Fruit fly (Drosophila melanogaster) whole organism, wandering third instar larva: ENCODE measurements around the gene Pss.

ENCODE experiments used
- Abd-B ChIP-seq: fragments of >200 bp; optimal IDR thresholded peaks from 2 replicates; lab custom pipeline; 2017; ENCODE audit warnings: missing biosample characterization, missing genetic modification characterization
- CG32264 ChIP-seq: fragments of 200-800 bp; sonication (Bioruptor generic); optimal IDR thresholded peaks from 2 replicates; lab custom pipeline; 2016; ENCODE audit warnings: missing biosample characterization, missing genetic modification characterization
- CG9705 ChIP-seq: fragments of 200-800 bp; sonication (Bioruptor generic); optimal IDR thresholded peaks from 2 replicates; lab custom pipeline; 2018; ENCODE audit warnings: missing biosample characterization, mild to moderate bottlenecking, missing genetic modification characterization
- CrebA ChIP-seq: fragments of 200-800 bp; sonication (Bioruptor generic); optimal IDR thresholded peaks from 2 replicates; lab custom pipeline; 2016; ENCODE audit warnings: missing biosample characterization, mild to moderate bottlenecking, missing genetic modification characterization, borderline replicate concordance
- Dfd ChIP-seq: fragments of >200 bp; optimal IDR thresholded peaks from 2 replicates; lab custom pipeline; 2017; ENCODE audit warnings: missing biosample characterization, missing genetic modification characterization
- Dif ChIP-seq: fragments of 200-275, 200-300 bp; sonication (Bioruptor generic); optimal IDR thresholded peaks from 2 replicates; lab custom pipeline; 2018; ENCODE audit warnings: missing biosample characterization, missing genetic modification characterization; ENCODE audit not compliant: partially characterized antibody
- GATAd ChIP-seq: sonication (Bioruptor generic); optimal IDR thresholded peaks from 2 replicates; lab custom pipeline; 2016; ENCODE audit warnings: missing biosample characterization, missing genetic modification characterization
- HLH106 ChIP-seq: fragments of 200-800 bp; optimal IDR thresholded peaks from 3 replicates; lab custom pipeline; 2019; ENCODE audit warnings: missing biosample characterization, mild to moderate bottlenecking, missing genetic modification characterization, moderate library complexity
- Hnf4 ChIP-seq: fragments of 200-800 bp; sonication (Bioruptor generic); optimal IDR thresholded peaks from 2 replicates; lab custom pipeline; 2016; ENCODE audit warnings: missing biosample characterization, mild to moderate bottlenecking, missing genetic modification characterization
- Hr78 ChIP-seq: fragments of >200 bp; optimal IDR thresholded peaks from 2 replicates; lab custom pipeline; 2017; ENCODE audit warnings: missing biosample characterization, missing genetic modification characterization
- Hr83 ChIP-seq: fragments of 200-300 bp; sonication (Bioruptor generic); optimal IDR thresholded peaks from 2 replicates; lab custom pipeline; 2016; ENCODE audit warnings: missing biosample characterization, mild to moderate bottlenecking, missing genetic modification characterization, moderate library complexity; ENCODE audit not compliant: poor library complexity, severe bottlenecking
- Jra ChIP-seq: sonication (Bioruptor generic); optimal IDR thresholded peaks from 2 replicates; lab custom pipeline; 2016; ENCODE audit warnings: missing biosample characterization, missing genetic modification characterization
- Mio ChIP-seq: sonication (Bioruptor generic); optimal IDR thresholded peaks from 2 replicates; lab custom pipeline; 2016; ENCODE audit warnings: missing biosample characterization, missing genetic modification characterization
- Myc ChIP-seq: fragments of >200 bp; optimal IDR thresholded peaks from 2 replicates; lab custom pipeline; 2017
- N ChIP-seq: fragments of >200 bp; optimal IDR thresholded peaks from 2 replicates; lab custom pipeline; 2018; ENCODE audit warnings: missing biosample characterization, missing external identifiers, missing genetic modification characterization
- OdsH ChIP-seq: fragments of 200-800 bp; sonication (Bioruptor generic); optimal IDR thresholded peaks from 2 replicates; lab custom pipeline; 2016; ENCODE audit warnings: missing biosample characterization, mild to moderate bottlenecking, missing genetic modification characterization
- Rel ChIP-seq, 2 experiments: fragments of 200-800 bp; sonication (Bioruptor generic) in 1 of 2; optimal IDR thresholded peaks; 2 replicates in 1 of 2; 3 replicates in 1 of 2; lab custom pipeline; 2016 to 2019; ENCODE audit warnings: mild to moderate bottlenecking in 2 of 2, missing biosample characterization in 2 of 2, missing genetic modification characterization in 2 of 2, moderate library complexity in 1 of 2
- Sp1 ChIP-seq: fragments of 200-800 bp; sonication (Bioruptor generic); optimal IDR thresholded peaks from 3 replicates; lab custom pipeline; 2019; ENCODE audit warnings: missing biosample characterization, mild to moderate bottlenecking, missing genetic modification characterization, moderate library complexity
- Vsx2 ChIP-seq: fragments of 200-300, 225-300 bp; sonication (Bioruptor generic); optimal IDR thresholded peaks from 2 replicates; lab custom pipeline; 2018; ENCODE audit warnings: missing biosample characterization, missing genetic modification characterization; ENCODE audit not compliant: partially characterized antibody
- br ChIP-seq: fragments of 200-800 bp; sonication (Bioruptor generic); optimal IDR thresholded peaks from 2 replicates; lab custom pipeline; 2016; ENCODE audit warnings: missing biosample characterization, missing genetic modification characterization
- brk ChIP-seq: fragments of 200-800 bp; sonication (Bioruptor generic); optimal IDR thresholded peaks from 2 replicates; lab custom pipeline; 2016; ENCODE audit warnings: missing biosample characterization, mild to moderate bottlenecking, missing genetic modification characterization
- dl ChIP-seq, 2 experiments: fragments of 175-275, 200-275 bp in 1 of 2; fragments of 200-275 bp in 1 of 2; sonication (Bioruptor generic); optimal IDR thresholded peaks; lab custom pipeline; 2018; ENCODE audit warnings: mild to moderate bottlenecking in 2 of 2, missing biosample characterization in 2 of 2, missing genetic modification characterization in 2 of 2, moderate library complexity in 2 of 2; ENCODE audit not compliant: partially characterized antibody in 2 of 2, insufficient read depth in 1 of 2
- dmrt93B ChIP-seq: fragments of 200-800 bp; sonication (Bioruptor generic); optimal IDR thresholded peaks from 2 replicates; lab custom pipeline; 2018; ENCODE audit warnings: missing biosample characterization, mild to moderate bottlenecking, missing genetic modification characterization
- dsf ChIP-seq: sonication (Bioruptor generic); optimal IDR thresholded peaks from 2 replicates; lab custom pipeline; 2016; ENCODE audit warnings: missing biosample characterization, missing genetic modification characterization, borderline replicate concordance
- ey ChIP-seq: fragments of 200-800 bp; sonication (Bioruptor generic); optimal IDR thresholded peaks from 2 replicates; lab custom pipeline; 2016; ENCODE audit warnings: missing biosample characterization, missing genetic modification characterization
- foxo ChIP-seq, 2 experiments: fragments of 200-800 bp; sonication (Bioruptor generic); optimal IDR thresholded peaks; 2 replicates in 1 of 2; 3 replicates in 1 of 2; lab custom pipeline; 2016 to 2017; ENCODE audit warnings: missing biosample characterization in 2 of 2, missing genetic modification characterization in 2 of 2
- fru ChIP-seq: fragments of 200-800 bp; sonication (Bioruptor generic); optimal IDR thresholded peaks from 3 replicates; lab custom pipeline; 2016; ENCODE audit warnings: missing biosample characterization, mild to moderate bottlenecking, missing genetic modification characterization
- h ChIP-seq: fragments of 200-800 bp; sonication (Bioruptor generic); optimal IDR thresholded peaks from 3 replicates; lab custom pipeline; 2016; ENCODE audit warnings: missing biosample characterization, mild to moderate bottlenecking, missing genetic modification characterization
- jim ChIP-seq: fragments of 175-275, 200-325 bp; sonication (Bioruptor generic); optimal IDR thresholded peaks from 2 replicates; lab custom pipeline; 2016; ENCODE audit warnings: missing biosample characterization, mild to moderate bottlenecking, missing genetic modification characterization
- lola ChIP-seq: fragments of >200 bp; optimal IDR thresholded peaks from 2 replicates; lab custom pipeline; 2017; ENCODE audit warnings: missing biosample characterization, missing genetic modification characterization
- pan ChIP-seq: fragments of >200 bp; optimal IDR thresholded peaks from 2 replicates; lab custom pipeline; 2017
- psq ChIP-seq: fragments of 200-800 bp; sonication (Bioruptor generic); optimal IDR thresholded peaks from 3 replicates; lab custom pipeline; 2017; ENCODE audit warnings: missing biosample characterization, mild to moderate bottlenecking, missing genetic modification characterization, moderate library complexity
- rgr ChIP-seq: fragments of 200-800 bp; sonication (Bioruptor generic); optimal IDR thresholded peaks from 3 replicates; lab custom pipeline; 2016; ENCODE audit warnings: missing biosample characterization, mild to moderate bottlenecking, missing genetic modification characterization
- sage ChIP-seq: fragments of 200-800 bp; sonication (Bioruptor generic); optimal IDR thresholded peaks from 2 replicates; lab custom pipeline; 2016; ENCODE audit warnings: missing biosample characterization, mild to moderate bottlenecking, missing genetic modification characterization
- sv ChIP-seq: fragments of 200-800 bp; sonication (Bioruptor generic); optimal IDR thresholded peaks from 3 replicates; lab custom pipeline; 2016; ENCODE audit warnings: missing biosample characterization, missing genetic modification characterization
- tai ChIP-seq: sonication (Bioruptor generic); optimal IDR thresholded peaks from 2 replicates; lab custom pipeline; 2016; ENCODE audit warnings: missing biosample characterization, missing genetic modification characterization
- usp ChIP-seq: fragments of >200 bp; optimal IDR thresholded peaks from 2 replicates; lab custom pipeline; 2017; ENCODE audit warnings: missing biosample characterization, missing genetic modification characterization
- woc ChIP-seq: sonication (Bioruptor generic); optimal IDR thresholded peaks from 2 replicates; lab custom pipeline; 2016; ENCODE audit warnings: missing biosample characterization, mild to moderate bottlenecking, missing genetic modification characterization

The Pss gene

DNA sequence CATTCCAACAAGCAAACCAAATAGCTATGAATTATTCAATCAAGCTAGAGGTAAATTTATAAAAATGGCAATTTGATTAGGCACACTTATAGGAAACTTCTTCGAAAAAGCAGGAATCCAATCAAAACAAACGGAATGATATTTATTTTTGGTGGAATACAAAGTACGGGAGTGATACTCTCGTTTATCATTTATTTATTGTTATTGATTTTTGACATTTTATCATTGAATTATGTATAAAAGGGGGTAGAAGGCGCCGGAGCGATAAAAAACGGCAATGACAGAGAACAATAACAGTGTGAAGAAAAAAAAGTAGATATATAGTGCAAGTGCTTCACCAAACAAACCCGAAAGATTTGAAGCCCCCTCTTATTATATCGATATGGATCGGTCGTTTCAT is 3.9 kb upstream of the Pss start:
- TF ChIP-seq tai (GFP tag; lab: Kevin White, UChicago) (no peak), dsf (GFP tag; lab: Kevin White, UChicago) (no peak), brk (GFP tag; lab: Kevin White, UChicago) (no peak), Hr83 (GFP tag; lab: Kevin White, UChicago) (no peak)
- TF ChIP-seq, all 38 proteins: peak for 0

DNA sequence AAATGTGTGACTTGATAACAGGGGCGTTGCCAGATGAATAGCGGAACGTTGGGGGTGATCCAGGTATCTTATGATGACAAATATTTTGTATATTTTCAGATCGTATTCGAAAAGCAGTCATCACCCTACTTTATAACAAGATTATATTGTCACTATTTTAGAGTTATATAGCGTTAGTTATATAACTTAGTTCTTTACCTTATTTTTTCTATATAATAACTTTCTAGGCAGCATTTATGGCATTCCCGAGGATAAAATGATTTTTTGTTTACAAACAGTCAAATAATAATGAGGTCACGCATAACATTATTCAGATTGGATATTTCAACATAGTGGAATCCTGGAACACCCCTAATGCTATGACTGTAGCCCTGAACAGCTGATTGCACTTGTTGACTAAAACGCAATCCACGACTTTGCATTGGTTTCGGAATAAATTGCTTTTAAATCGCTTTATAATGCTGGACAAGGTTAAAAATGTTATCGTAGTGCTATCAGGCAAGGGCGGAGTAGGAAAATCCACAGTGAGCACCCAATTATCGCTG is 294 bp upstream of the Pss start, which contains the start of gene Nubp2:
Gene Nubp2 (plus strand): TSS at position 381 of the 545 bp plus-strand sequence.
- peak; percentile 90 for TF ChIP-seq Jra (GFP tag; lab: Kevin White, UChicago)
- peak; percentile 95 for TF ChIP-seq dmrt93B (GFP tag; lab: Kevin White, UChicago)
- no peak for TF ChIP-seq Dif
- no peak for TF ChIP-seq GATAd (GFP tag; lab: Kevin White, UChicago)
- TF ChIP-seq Rel (GFP tag; optimal IDR thresholded peaks at IDR 0.05; lab: Kevin White, UChicago): peak; percentile 27
- peak; percentile 74 for TF ChIP-seq Rel (tag; optimal IDR thresholded peaks at IDR 0.05; lab: Kevin White, UChicago)
- peak; percentile 95 for TF ChIP-seq h (GFP tag; lab: Kevin White, UChicago)
- peak; percentile 93 for TF ChIP-seq Hnf4 (GFP tag; lab: Kevin White, UChicago)
- peak; percentile 90 for TF ChIP-seq woc (GFP tag; lab: Kevin White, UChicago)
- peak; percentile 95 for TF ChIP-seq Sp1 (GFP tag; lab: Kevin White, UChicago)
- peak; percentile 91 for TF ChIP-seq psq
- TF ChIP-seq Myc (lab: Kevin White, UChicago): peak; percentile 20
- TF ChIP-seq OdsH (GFP tag; lab: Kevin White, UChicago): peak; percentile 92
- peak; percentile 68 for TF ChIP-seq sage (GFP tag; lab: Kevin White, UChicago)
- no peak for TF ChIP-seq dl (GFP tag; optimal IDR thresholded peaks at IDR 0.05; lab: Kevin White, UChicago; ENCODE audit: insufficient read depth in 1 of 2, partially characterized antibody in 2 of 2)
- TF ChIP-seq fru: peak; percentile 94
- TF ChIP-seq brk (GFP tag; lab: Kevin White, UChicago): peak; percentile 91
- no peak for TF ChIP-seq CrebA (GFP tag; lab: Kevin White, UChicago)
- peak; percentile 32 for TF ChIP-seq Hr83 (GFP tag; lab: Kevin White, UChicago)
- TF ChIP-seq HLH106 (tag; lab: Kevin White, UChicago): peak; percentile 97
- TF ChIP-seq ey (GFP tag; lab: Kevin White, UChicago): peak; percentile 95
- no peak for TF ChIP-seq Abd-B (GFP tag; lab: Kevin White, UChicago)
- no peak for TF ChIP-seq Vsx2 (GFP tag; lab: Kevin White, UChicago)
- no peak for TF ChIP-seq jim (GFP tag; lab: Kevin White, UChicago)
- TF ChIP-seq usp (GFP tag; lab: Kevin White, UChicago): no peak
- TF ChIP-seq foxo (GFP tag; optimal IDR thresholded peaks at IDR 0.05; lab: Kevin White, UChicago): peak in 1 of 2 experiments; percentile 96
- TF ChIP-seq pan: no peak
- TF ChIP-seq Hr78 (GFP tag; lab: Kevin White, UChicago): no peak
- TF ChIP-seq N (GFP tag; lab: Kevin White, UChicago): no peak
- peak; percentile 59 for TF ChIP-seq CG32264
- peak; percentile 95 for TF ChIP-seq rgr (GFP tag; lab: Kevin White, UChicago)
- TF ChIP-seq lola (GFP tag; lab: Kevin White, UChicago): no peak
- TF ChIP-seq Dfd (GFP tag; lab: Kevin White, UChicago): no peak
- TF ChIP-seq dsf (GFP tag; lab: Kevin White, UChicago): peak; percentile 87
- TF ChIP-seq Mio (GFP tag; lab: Kevin White, UChicago): peak; percentile 71
- TF ChIP-seq sv: peak; percentile 93
- TF ChIP-seq tai (GFP tag; lab: Kevin White, UChicago): no peak
- peak; percentile 96 for TF ChIP-seq CG9705 (GFP tag; lab: Kevin White, UChicago)
- TF ChIP-seq br (GFP tag; lab: Kevin White, UChicago): peak; percentile 91
